Worm (Caenorhabditis elegans): ENCODE results near the gene nlp-25.

nlp-25 gene

DNA sequence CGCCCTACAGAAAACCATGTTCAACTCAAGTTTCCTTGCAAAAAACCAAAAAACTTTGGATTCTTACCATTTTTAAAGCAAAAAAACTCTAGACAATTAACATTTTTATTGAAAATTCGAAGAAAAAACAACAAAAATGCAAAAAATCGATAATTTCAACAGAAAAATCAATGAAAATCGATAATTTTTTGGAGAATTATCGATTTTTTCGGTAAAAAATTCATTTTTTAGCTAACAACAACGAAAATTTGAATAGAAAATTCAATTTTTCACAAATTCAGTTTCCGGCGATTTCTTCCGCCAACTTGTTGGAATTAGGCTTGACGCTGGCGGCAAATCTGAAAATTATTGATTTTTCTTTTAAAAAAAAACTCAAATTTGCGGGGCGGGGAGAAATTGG, 27.0 kb downstream of the nlp-25 start:
- TF ChIP-seq ceh-83 (GFP tag; optimal IDR thresholded peaks at IDR 0.05), result no peak
- no peak for TF ChIP-seq mls-2 (tag; optimal IDR thresholded peaks at IDR 0.05)
- no peak for TF ChIP-seq cnd-1 (tag; optimal IDR thresholded peaks at IDR 0.05)
- TF ChIP-seq lsy-2 (tag; optimal IDR thresholded peaks at IDR 0.05), result no peak
- no peak for TF ChIP-seq pha-4 (tag; optimal IDR thresholded peaks at IDR 0.05)
- TF ChIP-seq ham-2 (GFP tag; optimal IDR thresholded peaks at IDR 0.05), result no peak
- no peak for TF ChIP-seq nhr-76 (tag; optimal IDR thresholded peaks at IDR 0.05)
- TF ChIP-seq nhr-2 (tag; optimal IDR thresholded peaks at IDR 0.05), result no peak
- TF ChIP-seq sem-2 (GFP tag; optimal IDR thresholded peaks at IDR 0.05), result no peak
- TF ChIP-seq lin-13 (tag; optimal IDR thresholded peaks at IDR 0.05), result no peak

DNA sequence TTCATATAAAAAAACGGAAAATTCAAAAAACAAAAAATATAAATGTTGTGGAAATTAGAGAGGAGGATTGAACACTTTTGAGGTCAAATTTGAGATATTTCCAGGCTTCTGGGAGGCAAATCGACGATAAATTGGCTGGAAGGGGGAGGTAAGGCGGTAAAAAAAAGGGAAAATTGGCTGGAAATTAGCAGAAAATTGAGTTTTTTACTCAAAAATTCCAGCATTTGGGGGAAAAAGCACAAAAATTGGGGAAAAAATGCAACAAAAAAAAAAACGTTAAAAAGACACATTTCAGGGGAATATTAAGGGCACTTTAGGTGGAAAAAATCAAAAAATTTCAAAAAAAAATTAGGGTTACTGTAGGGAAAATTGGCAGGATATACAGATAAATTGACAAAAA, 28.2 kb downstream of the nlp-25 start:
- TF ChIP-seq nhr-237 (tag; optimal IDR thresholded peaks at IDR 0.05) (no peak), sptf-1 (tag; optimal IDR thresholded peaks at IDR 0.05) (peak; percentile 19), mls-2 (tag; optimal IDR thresholded peaks at IDR 0.05) (no peak)

DNA sequence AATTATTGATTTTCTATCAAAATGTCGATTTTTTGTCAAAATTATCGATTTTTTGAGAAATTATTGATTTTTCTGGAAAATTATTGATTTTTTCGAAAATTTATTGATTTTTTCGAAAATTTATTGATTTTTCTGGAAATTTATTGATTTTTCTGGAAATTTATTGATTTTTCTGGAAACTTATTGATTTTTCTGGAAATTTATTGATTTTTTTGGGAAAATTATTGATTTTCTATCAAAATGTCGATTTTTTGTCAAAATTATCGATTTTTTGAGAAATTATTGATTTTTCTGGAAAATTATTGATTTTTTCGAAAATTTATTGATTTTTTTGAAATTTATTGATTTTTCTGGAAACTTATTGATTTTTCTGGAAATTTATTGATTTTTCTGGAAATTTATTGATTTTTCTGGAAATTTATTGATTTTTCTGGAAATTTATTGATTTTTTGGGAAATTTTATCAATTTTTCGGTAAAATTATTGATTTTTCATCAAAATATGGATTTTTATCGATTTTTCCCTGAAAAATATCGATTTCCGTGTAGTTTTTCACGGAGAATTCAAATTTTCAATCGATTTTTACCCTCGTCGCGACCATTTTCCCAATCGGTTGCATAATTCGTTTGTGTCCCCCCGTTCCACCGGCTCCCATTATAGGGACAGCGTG, 29.7 kb downstream of the nlp-25 start:
- TF ChIP-seq drap-1 (GFP tag; optimal IDR thresholded peaks at IDR 0.05), result peak; percentile 14

DNA sequence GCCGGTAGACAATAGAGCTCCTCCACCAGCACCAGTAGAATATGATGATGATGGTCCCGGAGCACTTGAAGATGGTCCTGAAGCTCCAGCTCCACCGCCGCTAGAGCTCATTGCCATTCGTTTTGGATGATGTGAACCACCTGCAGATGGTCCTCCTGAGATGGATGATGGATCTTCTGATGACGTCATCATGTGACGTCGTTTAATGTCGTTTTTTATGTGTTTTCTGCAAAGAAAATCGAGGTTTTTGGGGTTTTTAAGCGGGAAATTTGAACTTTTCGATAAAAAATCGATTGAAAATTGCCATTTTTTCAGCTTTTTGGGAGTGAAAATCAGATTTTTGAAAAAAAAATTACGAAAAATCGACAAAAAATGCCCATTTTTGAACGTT, 30.2 kb downstream of the nlp-25 start:
- no peak for TF ChIP-seq ceh-43 (GFP tag; optimal IDR thresholded peaks at IDR 0.05)
- peak; percentile 93 for TF ChIP-seq zip-8 (tag; optimal IDR thresholded peaks at IDR 0.05)

- TF ChIP-seq lin-13 (tag; optimal IDR thresholded peaks at IDR 0.05) (no peak), nhr-237 (tag; optimal IDR thresholded peaks at IDR 0.05) (no peak), tbx-8 (GFP tag; optimal IDR thresholded peaks at IDR 0.05) (no peak), ztf-11 (tag; optimal IDR thresholded peaks at IDR 0.05) (no peak), pha-4 (tag; optimal IDR thresholded peaks at IDR 0.05) (no peak)
These were observed 31.9 kb downstream of the nlp-25 start for ce11 chrV:19637890-19638289.

DNA sequence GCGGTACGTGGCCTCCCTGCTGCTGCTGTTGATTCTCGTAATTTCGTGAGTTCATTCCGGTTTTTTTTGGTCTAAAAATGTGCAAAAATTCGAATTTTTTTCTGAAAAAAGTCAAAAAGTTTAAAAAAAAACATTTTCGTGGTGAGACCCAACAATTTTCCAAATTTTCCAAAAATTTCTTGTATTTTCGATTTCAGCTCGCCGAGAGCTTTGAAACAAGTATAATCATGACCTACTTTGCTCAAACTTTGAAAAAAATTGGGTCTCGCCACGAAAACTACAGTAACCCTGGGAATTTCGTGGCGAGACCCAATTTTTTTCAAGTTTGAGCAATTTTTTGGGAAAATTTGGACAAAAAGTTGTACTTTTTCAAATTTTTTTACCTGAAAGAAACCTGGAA, 34.8 kb downstream of the nlp-25 start, which contains the start of gene Y43F8C.6:
TSS of gene Y43F8C.6 (minus strand) at position 101 of the 400 bp plus-strand sequence.
- TF ChIP-seq nhr-2 (tag; optimal IDR thresholded peaks at IDR 0.05) (no peak), mab-5 (tag; optimal IDR thresholded peaks at IDR 0.05) (no peak), nhr-76 (tag; optimal IDR thresholded peaks at IDR 0.05) (no peak), sem-2 (GFP tag; optimal IDR thresholded peaks at IDR 0.05) (no peak), hlh-1 (tag; optimal IDR thresholded peaks at IDR 0.05) (no peak), pha-4 (tag; optimal IDR thresholded peaks at IDR 0.05) (no peak), M03D4.4 (tag; optimal IDR thresholded peaks at IDR 0.05) (no peak), nhr-28 (tag; optimal IDR thresholded peaks at IDR 0.05) (no peak), lin-32 (GFP tag; optimal IDR thresholded peaks at IDR 0.05) (no peak), lsy-2 (tag; optimal IDR thresholded peaks at IDR 0.05) (no peak), bed-3 (GFP tag; optimal IDR thresholded peaks at IDR 0.05) (no peak)

DNA sequence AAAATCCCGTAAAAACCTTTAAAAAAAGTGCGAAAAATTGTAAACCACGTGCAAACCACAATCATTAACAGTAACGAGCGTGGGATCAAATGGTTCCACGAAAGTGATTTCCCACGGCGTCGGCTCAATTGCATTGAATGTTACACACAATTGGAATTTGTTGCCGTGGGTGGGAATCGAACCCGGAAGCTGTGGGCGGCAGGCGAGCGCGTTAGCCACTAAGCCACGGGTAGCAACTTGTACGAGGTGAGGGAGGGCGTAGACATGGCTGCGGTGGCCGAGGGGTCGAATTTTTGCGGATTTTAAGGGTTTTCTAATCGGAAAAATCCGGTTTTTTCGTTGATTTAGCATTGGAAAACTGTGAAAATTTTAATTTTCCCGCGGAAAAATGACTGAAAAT, 37.0 kb downstream of the nlp-25 start:
- TF ChIP-seq nhr-76 (tag; optimal IDR thresholded peaks at IDR 0.05) (peak; percentile 9), elt-3 (tag; optimal IDR thresholded peaks at IDR 0.05) (peak; percentile 44), bed-3 (GFP tag; optimal IDR thresholded peaks at IDR 0.05) (peak; percentile 95), ces-1 (GFP tag; optimal IDR thresholded peaks at IDR 0.05) (peak; percentile 64), mep-1 (tag; optimal IDR thresholded peaks at IDR 0.05) (peak; percentile 90), drap-1 (GFP tag; optimal IDR thresholded peaks at IDR 0.05) (peak; percentile 100), lsy-2 (tag; optimal IDR thresholded peaks at IDR 0.05) (peak; percentile 82), ztf-11 (tag; optimal IDR thresholded peaks at IDR 0.05) (peak; percentile 93), ceh-39 (tag; optimal IDR thresholded peaks at IDR 0.05) (peak; percentile 19), lin-32 (GFP tag; optimal IDR thresholded peaks at IDR 0.05) (peak; percentile 98), zip-8 (tag; optimal IDR thresholded peaks at IDR 0.05) (no peak), blmp-1 (tag; optimal IDR thresholded peaks at IDR 0.05) (no peak), ceh-83 (GFP tag; optimal IDR thresholded peaks at IDR 0.05) (peak; percentile 99), mab-5 (tag; optimal IDR thresholded peaks at IDR 0.05) (no peak), nhr-12 (tag; optimal IDR thresholded peaks at IDR 0.05) (peak; percentile 49), nhr-28 (tag; optimal IDR thresholded peaks at IDR 0.05) (peak; percentile 87), nhr-237 (tag; optimal IDR thresholded peaks at IDR 0.05) (peak; percentile 63), ceh-43 (GFP tag; optimal IDR thresholded peaks at IDR 0.05) (peak; percentile 97), pha-4 (tag; optimal IDR thresholded peaks at IDR 0.05) (peak; percentile 95), nhr-2 (tag; optimal IDR thresholded peaks at IDR 0.05) (no peak), sem-2 (GFP tag; optimal IDR thresholded peaks at IDR 0.05) (peak; percentile 96), unc-120 (tag; optimal IDR thresholded peaks at IDR 0.05; ENCODE audit: poor library complexity, severe bottlenecking) (peak; percentile 98), mls-2 (tag; optimal IDR thresholded peaks at IDR 0.05) (peak; percentile 99), flh-1 (GFP tag; optimal IDR thresholded peaks at IDR 0.05) (peak; percentile 97), M03D4.4 (tag; optimal IDR thresholded peaks at IDR 0.05) (peak; percentile 98), unc-62 (GFP tag; optimal IDR thresholded peaks at IDR 0.05) (peak; percentile 72), lin-13 (tag; optimal IDR thresholded peaks at IDR 0.05) (peak; percentile 96), unc-39 (tag; optimal IDR thresholded peaks at IDR 0.05) (peak; percentile 56), ham-2 (GFP tag; optimal IDR thresholded peaks at IDR 0.05) (peak; percentile 99), sptf-1 (tag; optimal IDR thresholded peaks at IDR 0.05) (peak; percentile 99), cnd-1 (tag; optimal IDR thresholded peaks at IDR 0.05) (peak; percentile 98), snpc-4 (tag; optimal IDR thresholded peaks at IDR 0.05) (no peak), tbx-8 (GFP tag; optimal IDR thresholded peaks at IDR 0.05) (peak; percentile 97)

All from whole organism, mixed stage, embryonic.